Fruit fly (Drosophila melanogaster): Measurements from ENCODE around the gene Gprk2.

DNA sequence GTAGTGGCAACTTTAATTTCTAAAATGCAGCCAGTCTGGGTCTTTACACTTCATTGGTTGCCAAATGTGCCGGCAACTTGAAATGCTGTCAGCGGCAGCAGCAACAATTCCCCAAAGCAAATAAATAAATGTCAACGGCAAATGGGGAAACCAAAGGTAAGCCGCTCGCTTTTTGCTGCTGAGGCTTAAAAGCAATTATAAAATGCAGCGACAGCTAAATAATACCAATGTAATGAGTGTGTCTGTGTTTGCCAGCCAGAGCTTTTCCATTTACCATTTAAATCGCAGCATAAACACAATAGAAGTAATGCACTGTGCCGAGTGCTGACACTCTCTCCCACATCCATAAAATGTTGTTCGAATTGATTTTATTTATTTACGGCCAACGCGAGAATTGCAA, 35.5 kb downstream of the Gprk2 start:
- TF ChIP-seq CG8319 (GFP tag; optimal IDR thresholded peaks at IDR 0.05), result no peak
- no peak for TF ChIP-seq Gug (GFP tag; IDR thresholded peaks at IDR 0.05)
- TF ChIP-seq Blimp-1 (GFP tag; optimal IDR thresholded peaks at IDR 0.05), result no peak
- TF ChIP-seq CG8632 (GFP tag; optimal IDR thresholded peaks at IDR 0.05), result no peak

Data from whole organism, prepupa.